Fruit fly (Drosophila melanogaster): ENCODE measurements around the gene Reps.

The Reps gene

dm6 chr2L:11056791-11057332 is 49.6 kb downstream of the Reps start:
- no peak for TF ChIP-seq dl (GFP tag; optimal IDR thresholded peaks at IDR 0.05; ENCODE audit: insufficient read depth in 1 of 2, partially characterized antibody in 2 of 2)
- TF ChIP-seq pan (optimal IDR thresholded peaks at IDR 0.05), result no peak
- no peak for TF ChIP-seq CG32264 (GFP tag; optimal IDR thresholded peaks at IDR 0.05)
- TF ChIP-seq rgr (GFP tag; optimal IDR thresholded peaks at IDR 0.05), result no peak
- TF ChIP-seq h (GFP tag; optimal IDR thresholded peaks at IDR 0.05), result no peak

dm6 chr2L:11053018-11053807 is 53.2 kb downstream of the Reps start:
- TF ChIP-seq lola (GFP tag; optimal IDR thresholded peaks at IDR 0.05) (no peak), Abd-B (GFP tag; optimal IDR thresholded peaks at IDR 0.05) (no peak), h (GFP tag; optimal IDR thresholded peaks at IDR 0.05) (peak; percentile 97), Hnf4 (GFP tag; optimal IDR thresholded peaks at IDR 0.05) (peak; percentile 76), dsf (GFP tag; optimal IDR thresholded peaks at IDR 0.05; ENCODE audit: borderline replicate concordance) (peak; percentile 40), Vsx2 (GFP tag; optimal IDR thresholded peaks at IDR 0.05; ENCODE audit: partially characterized antibody) (no peak), GATAd (GFP tag; optimal IDR thresholded peaks at IDR 0.05) (no peak), Myc (optimal IDR thresholded peaks at IDR 0.05) (no peak), Dif (GFP tag; optimal IDR thresholded peaks at IDR 0.05; ENCODE audit: partially characterized antibody) (no peak), jim (GFP tag; optimal IDR thresholded peaks at IDR 0.05) (peak; percentile 66), foxo (GFP tag; optimal IDR thresholded peaks at IDR 0.05) (peak; percentile 46 to 95), psq (GFP tag; optimal IDR thresholded peaks at IDR 0.05) (peak; percentile 89), HLH106 (tag; optimal IDR thresholded peaks at IDR 0.05) (peak; percentile 94), Hr78 (GFP tag; optimal IDR thresholded peaks at IDR 0.05) (no peak), Hr83 (GFP tag; optimal IDR thresholded peaks at IDR 0.05; ENCODE audit: poor library complexity, severe bottlenecking) (peak; percentile 27), dmrt93B (GFP tag; optimal IDR thresholded peaks at IDR 0.05) (peak; percentile 85), Dfd (GFP tag; optimal IDR thresholded peaks at IDR 0.05) (no peak), Jra (GFP tag; optimal IDR thresholded peaks at IDR 0.05) (peak; percentile 61), OdsH (GFP tag; optimal IDR thresholded peaks at IDR 0.05) (peak; percentile 94), usp (GFP tag; optimal IDR thresholded peaks at IDR 0.05) (no peak), rgr (GFP tag; optimal IDR thresholded peaks at IDR 0.05) (peak; percentile 92), pan (optimal IDR thresholded peaks at IDR 0.05) (no peak), Mio (GFP tag; optimal IDR thresholded peaks at IDR 0.05) (peak; percentile 42), br (GFP tag; optimal IDR thresholded peaks at IDR 0.05) (peak; percentile 92), ey (GFP tag; optimal IDR thresholded peaks at IDR 0.05) (peak; percentile 94), CG9705 (GFP tag; optimal IDR thresholded peaks at IDR 0.05) (peak; percentile 89), brk (GFP tag; optimal IDR thresholded peaks at IDR 0.05) (peak; percentile 92), Rel (GFP tag; optimal IDR thresholded peaks at IDR 0.05) (peak; percentile 87), Rel (tag; optimal IDR thresholded peaks at IDR 0.05) (peak; percentile 70), CG32264 (GFP tag; optimal IDR thresholded peaks at IDR 0.05) (peak; percentile 84), sage (GFP tag; optimal IDR thresholded peaks at IDR 0.05) (peak; percentile 80), sv (GFP tag; optimal IDR thresholded peaks at IDR 0.05) (no peak), tai (GFP tag; optimal IDR thresholded peaks at IDR 0.05) (peak; percentile 84), N (GFP tag; optimal IDR thresholded peaks at IDR 0.05) (no peak), Sp1 (GFP tag; optimal IDR thresholded peaks at IDR 0.05) (peak; percentile 84), dl (GFP tag; optimal IDR thresholded peaks at IDR 0.05; ENCODE audit: insufficient read depth in 1 of 2, partially characterized antibody in 2 of 2) (peak in 1 of 2 experiments; percentile 25), woc (GFP tag; optimal IDR thresholded peaks at IDR 0.05) (peak; percentile 98), CrebA (GFP tag; optimal IDR thresholded peaks at IDR 0.05; ENCODE audit: borderline replicate concordance) (peak; percentile 91), fru (GFP tag; optimal IDR thresholded peaks at IDR 0.05) (peak; percentile 93)

Measured in whole organism, wandering third instar larva.